Worm (Caenorhabditis elegans) whole organism, midembryonic: ENCODE results near the gene T10C6.7.
"Not testable (repeated sequence)": the region's sequence is repeated elsewhere in the genome, so short reads cannot be mapped to it uniquely, and the experiment has no call there.

ENCODE experiments used
- T22C8.4 ChIP-seq: fragments of 200-800 bp; sonication (Bioruptor generic); IDR thresholded peaks from 2 replicates; pipeline ENCODE4 v1.3.6; 2022; ENCODE audit warnings: missing genetic modification characterization, missing compliant biosample characterization
- cog-1 ChIP-seq: sonication (generic microtip); optimal IDR thresholded peaks from 2 replicates; lab custom pipeline; 2016; ENCODE audit warnings: missing genetic modification characterization, missing compliant biosample characterization
- flt-1 ChIP-seq: fragments of 200-800 bp; sonication (Bioruptor generic); IDR thresholded peaks from 2 replicates; pipeline ENCODE4 v1.3.6; 2022; ENCODE audit warnings: missing genetic modification characterization, missing compliant biosample characterization
- klf-2 ChIP-seq: fragments of 200-800 bp; sonication (Bioruptor generic); conservative IDR thresholded peaks from 2 replicates; pipeline ENCODE4 v1.3.6; 2022; ENCODE audit warnings: missing genetic modification reagents, missing genetic modification characterization, missing compliant biosample characterization
- med-1 ChIP-seq: sonication (generic microtip); optimal IDR thresholded peaks from 2 replicates; lab custom pipeline; 2017; ENCODE audit warnings: missing genetic modification characterization, mild to moderate bottlenecking, missing compliant biosample characterization, antibody characterized with exemption, missing genetic modification reagents; ENCODE audit not compliant: insufficient read depth
- ref-1 ChIP-seq: fragments of 200-800 bp; sonication (Bioruptor generic); conservative IDR thresholded peaks from 2 replicates; pipeline ENCODE4 v1.3.6; 2022; ENCODE audit warnings: missing genetic modification reagents, missing genetic modification characterization, missing compliant biosample characterization
- tab-1 ChIP-seq: fragments of 200-800 bp; sonication (Bioruptor generic); IDR thresholded peaks from 2 replicates; pipeline ENCODE4 v1.3.6; 2022; ENCODE audit warnings: missing genetic modification characterization, missing compliant biosample characterization
- ztf-23 ChIP-seq: fragments of 200-800 bp; sonication (Bioruptor generic); IDR thresholded peaks from 2 replicates; pipeline ENCODE4 v1.3.6; 2022; ENCODE audit warnings: missing genetic modification reagents, missing genetic modification characterization, missing compliant biosample characterization
- ztf-29 ChIP-seq: fragments of 200-800 bp; sonication (Bioruptor generic); IDR thresholded peaks from 2 replicates; pipeline ENCODE4 v1.3.6; 2022; ENCODE audit warnings: missing genetic modification reagents, missing genetic modification characterization, missing compliant biosample characterization

ce11 chrV:16040140-16040827 is 8.8 kb upstream of the T10C6.7 start, which contains the start of the genes his-4 and his-3:
- TF ChIP-seq ztf-23 (GFP tag; lab: Robert Waterston, UW); klf-2 (GFP tag; lab: Robert Waterston, UW); med-1 (GFP tag; lab: Kevin White, UChicago); tab-1 (GFP tag; lab: Robert Waterston, UW): not testable (repeated sequence)
- TF ChIP-seq T22C8.4 (peak; percentile 12; the same call in 1 of the 2 replicates), flt-1 (GFP tag; lab: Robert Waterston, UW) (peak; percentile 64; the same call in 1 of the 2 replicates), ref-1 (0 out of 2 replicates have a peak, but pooled peaks have one; percentile 7), cog-1 (tag; lab: Kevin White, UChicago) (peak; percentile 31), ztf-29 (peak; percentile 76)
